Fruit fly (Drosophila melanogaster) whole organism, embryonic: ENCODE data around the gene CG8837.

ENCODE experiments used
- Atf6 ChIP-seq: fragments of 200-800 bp; sonication (Bioruptor generic); IDR thresholded peaks from 2 replicates; pipeline ENCODE4 v1.3.6; 2022; ENCODE audit warnings: missing biosample characterization, missing genetic modification characterization
- B-H2 ChIP-seq: fragments of 200-800 bp; sonication (Bioruptor generic); optimal IDR thresholded peaks from 2 replicates; lab custom pipeline; 2018; ENCODE audit warnings: missing biosample characterization, mild to moderate bottlenecking, missing genetic modification characterization
- BEAF-32 ChIP-seq: fragments of 200-800 bp; sonication (Bioruptor generic); optimal IDR thresholded peaks from 3 replicates; lab custom pipeline; 2017; ENCODE audit warnings: missing biosample characterization, missing genetic modification characterization, mild to moderate bottlenecking, moderate library complexity, missing genetic modification reagents
- CG10209 ChIP-seq: fragments of 200-800 bp; sonication (Bioruptor generic); optimal IDR thresholded peaks from 3 replicates; lab custom pipeline; 2017; ENCODE audit warnings: missing biosample characterization, mild to moderate bottlenecking, missing genetic modification characterization, missing genetic modification reagents
- CG10565 ChIP-seq: fragments of 200-800 bp; sonication (Bioruptor generic); optimal IDR thresholded peaks from 3 replicates; lab custom pipeline; 2016; ENCODE audit warnings: missing biosample characterization, mild to moderate bottlenecking, missing genetic modification characterization
- CG11695 ChIP-seq: fragments of 200-800 bp; sonication (Bioruptor generic); IDR thresholded peaks from 3 replicates; pipeline ENCODE4 v1.3.6; 2022; ENCODE audit warnings: missing biosample characterization, missing genetic modification characterization
- CG14441 ChIP-seq: fragments of 200-800 bp; sonication (Bioruptor generic); IDR thresholded peaks from 2 replicates; pipeline ENCODE4 v1.3.6; 2022; ENCODE audit warnings: missing biosample characterization, missing genetic modification characterization
- CG16779 ChIP-seq: fragments of 200-800 bp; sonication (Bioruptor generic); IDR thresholded peaks from 2 replicates; pipeline ENCODE4 v1.3.6; 2022; ENCODE audit warnings: missing biosample characterization, missing genetic modification characterization
- CG16863 ChIP-seq: fragments of 200-800 bp; sonication (Bioruptor generic); optimal IDR thresholded peaks from 3 replicates; lab custom pipeline; 2016; ENCODE audit warnings: missing biosample characterization, missing genetic modification characterization
- CG17186 ChIP-seq: fragments of 200-800 bp; sonication (Bioruptor generic); optimal IDR thresholded peaks from 3 replicates; lab custom pipeline; 2017; ENCODE audit warnings: missing biosample characterization, missing genetic modification reagents, missing genetic modification characterization
- CG1792 ChIP-seq: fragments of 200-800 bp; sonication (Bioruptor generic); optimal IDR thresholded peaks from 2 replicates; lab custom pipeline; 2016; ENCODE audit warnings: missing biosample characterization, missing genetic modification characterization
- CG2129 ChIP-seq: fragments of 200-800 bp; sonication (Bioruptor generic); IDR thresholded peaks from 2 replicates; pipeline ENCODE4 v1.3.6; 2022; ENCODE audit warnings: missing biosample characterization, missing genetic modification characterization; ENCODE audit not compliant: partially characterized antibody
- CG30020 ChIP-seq: fragments of 200-800 bp; optimal IDR thresholded peaks from 2 replicates; lab custom pipeline; 2019; ENCODE audit warnings: missing biosample characterization, mild to moderate bottlenecking, missing genetic modification characterization, moderate library complexity
- CG3847 ChIP-seq: fragments of 200-800 bp; sonication (Bioruptor generic); IDR thresholded peaks from 2 replicates; pipeline ENCODE4 v1.3.6; 2022; ENCODE audit warnings: missing biosample characterization, missing genetic modification characterization
- CG4707 ChIP-seq: fragments of 200-800 bp; sonication (Bioruptor generic); optimal IDR thresholded peaks from 2 replicates; lab custom pipeline; 2018; ENCODE audit warnings: missing biosample characterization, mild to moderate bottlenecking, missing genetic modification characterization, moderate library complexity
- CG5180 ChIP-seq: fragments of 200-800 bp; sonication (Bioruptor generic); optimal IDR thresholded peaks from 3 replicates; lab custom pipeline; 2017; ENCODE audit warnings: missing biosample characterization, missing genetic modification characterization, mild to moderate bottlenecking, moderate library complexity, missing genetic modification reagents
- CG8388 ChIP-seq: fragments of 200-800 bp; sonication (Bioruptor generic); optimal IDR thresholded peaks from 2 replicates; lab custom pipeline; 2019; ENCODE audit warnings: missing biosample characterization, mild to moderate bottlenecking, missing genetic modification characterization, moderate library complexity
- Doc3 ChIP-seq: fragments of 200-800 bp; sonication (Bioruptor generic); IDR thresholded peaks from 3 replicates; pipeline ENCODE4 v1.3.6; 2022; ENCODE audit warnings: missing biosample characterization, missing genetic modification characterization; ENCODE audit not compliant: partially characterized antibody
- Fer1 ChIP-seq: fragments of 200-800 bp; sonication (Bioruptor generic); optimal IDR thresholded peaks from 2 replicates; lab custom pipeline; 2017; ENCODE audit warnings: missing biosample characterization, mild to moderate bottlenecking, missing genetic modification characterization
- HmgZ ChIP-seq: fragments of 200-800 bp; sonication (Bioruptor generic); optimal IDR thresholded peaks from 2 replicates; lab custom pipeline; 2018; ENCODE audit warnings: missing biosample characterization, mild to moderate bottlenecking, missing genetic modification characterization
- Hsf ChIP-seq: fragments of 200-800 bp; sonication (Bioruptor generic); optimal IDR thresholded peaks from 3 replicates; lab custom pipeline; 2016; ENCODE audit warnings: missing biosample characterization, missing genetic modification characterization
- MESR4 ChIP-seq: fragments of 200-800 bp; sonication (Bioruptor generic); optimal IDR thresholded peaks from 2 replicates; lab custom pipeline; 2018; ENCODE audit warnings: missing biosample characterization, mild to moderate bottlenecking, missing genetic modification characterization, moderate library complexity
- Myb ChIP-seq: fragments of 200-800 bp; sonication (Bioruptor generic); optimal IDR thresholded peaks from 2 replicates; lab custom pipeline; 2016; ENCODE audit warnings: missing biosample characterization, missing genetic modification characterization
- Neu2 ChIP-seq: fragments of 200-800 bp; sonication (Bioruptor generic); optimal IDR thresholded peaks from 3 replicates; lab custom pipeline; 2016; ENCODE audit warnings: missing biosample characterization, missing genetic modification characterization, borderline replicate concordance
- NfI ChIP-seq: fragments of 200-800 bp; sonication (Bioruptor generic); optimal IDR thresholded peaks from 3 replicates; lab custom pipeline; 2018; ENCODE audit warnings: missing biosample characterization, mild to moderate bottlenecking, missing genetic modification characterization, moderate library complexity
- Poxn ChIP-seq: fragments of 200-800 bp; sonication (Bioruptor generic); IDR thresholded peaks from 2 replicates; pipeline ENCODE4 v1.3.6; 2022; ENCODE audit warnings: missing biosample characterization, missing genetic modification characterization
- Rx ChIP-seq: fragments of 200-800 bp; sonication (Bioruptor generic); IDR thresholded peaks from 2 replicates; pipeline ENCODE4 v1.3.6; 2022; ENCODE audit warnings: missing biosample characterization, missing genetic modification characterization
- TFAM ChIP-seq: fragments of 200-800 bp; sonication (Bioruptor generic); optimal IDR thresholded peaks from 2 replicates; lab custom pipeline; 2017; ENCODE audit warnings: missing biosample characterization, missing genetic modification characterization, inconsistent platforms
- Vsx1 ChIP-seq: fragments of 200-800 bp; sonication (Bioruptor generic); optimal IDR thresholded peaks from 2 replicates; lab custom pipeline; 2017; ENCODE audit warnings: missing biosample characterization, mild to moderate bottlenecking, missing genetic modification characterization, missing genetic modification reagents
- Xrp1 ChIP-seq: fragments of 200-800 bp; sonication (Bioruptor generic); IDR thresholded peaks from 2 replicates; pipeline ENCODE4 v1.3.6; 2022; ENCODE audit warnings: missing biosample characterization, missing genetic modification characterization
- bcd ChIP-seq: fragments of 200-800 bp; sonication (Bioruptor generic); optimal IDR thresholded peaks from 2 replicates; lab custom pipeline; 2017; ENCODE audit warnings: missing biosample characterization, mild to moderate bottlenecking, missing genetic modification characterization
- cas ChIP-seq: fragments of 200-800 bp; sonication (Bioruptor generic); IDR thresholded peaks from 2 replicates; pipeline ENCODE4 v1.3.6; 2022; ENCODE audit warnings: missing biosample characterization, missing genetic modification characterization
- chm ChIP-seq: fragments of 200-800 bp; sonication (Bioruptor generic); IDR thresholded peaks from 2 replicates; pipeline ENCODE4 v1.3.6; 2022; ENCODE audit warnings: missing biosample characterization, missing genetic modification characterization
- cwo ChIP-seq: fragments of 200-800 bp; sonication (Bioruptor generic); optimal IDR thresholded peaks from 3 replicates; lab custom pipeline; 2017; ENCODE audit warnings: missing biosample characterization, missing genetic modification characterization, mild to moderate bottlenecking, moderate library complexity, missing genetic modification reagents
- disco-r ChIP-seq: fragments of 200-800 bp; sonication (Bioruptor generic); optimal IDR thresholded peaks from 2 replicates; lab custom pipeline; 2016; ENCODE audit warnings: missing biosample characterization, missing genetic modification characterization
- dysf ChIP-seq: fragments of 200-800 bp; sonication (Bioruptor generic); IDR thresholded peaks from 3 replicates; pipeline ENCODE4 v1.3.6; 2022; ENCODE audit warnings: missing biosample characterization, missing genetic modification characterization
- ftz-f1 ChIP-seq: fragments of 200-800 bp; sonication (Bioruptor generic); optimal IDR thresholded peaks from 2 replicates; lab custom pipeline; 2016; ENCODE audit warnings: missing biosample characterization, missing genetic modification characterization
- gfzf ChIP-seq: fragments of 200-800 bp; sonication (Bioruptor generic); optimal IDR thresholded peaks from 2 replicates; lab custom pipeline; 2016; ENCODE audit warnings: missing biosample characterization, mild to moderate bottlenecking, missing genetic modification characterization, moderate library complexity
- hkb ChIP-seq, 2 experiments: fragments of 200-800 bp in 1 of 2; fragments of >200 bp in 1 of 2; sonication (Bioruptor generic) in 1 of 2; IDR thresholded peaks in 1 of 2; optimal IDR thresholded peaks in 1 of 2; 2 replicates each; pipeline versions ENCODE4 v1.3.6 to Lab custom; 2017 to 2022; ENCODE audit warnings: missing biosample characterization in 1 of 2, missing genetic modification characterization in 1 of 2
- hth ChIP-seq: fragments of >200 bp; optimal IDR thresholded peaks from 2 replicates; lab custom pipeline; 2017; ENCODE audit warnings: inconsistent platforms
- nau ChIP-seq: fragments of 200-800 bp; sonication (Bioruptor generic); optimal IDR thresholded peaks from 3 replicates; lab custom pipeline; 2017; ENCODE audit warnings: missing biosample characterization, mild to moderate bottlenecking, missing genetic modification characterization, missing genetic modification reagents
- nmo ChIP-seq: fragments of 200-800 bp; sonication (Bioruptor generic); optimal IDR thresholded peaks from 2 replicates; lab custom pipeline; 2018; ENCODE audit warnings: missing biosample characterization, mild to moderate bottlenecking, missing genetic modification characterization, moderate library complexity
- odd ChIP-seq: fragments of 200-800 bp; sonication (Bioruptor generic); optimal IDR thresholded peaks from 2 replicates; lab custom pipeline; 2017; ENCODE audit warnings: missing biosample characterization, mild to moderate bottlenecking, missing genetic modification characterization
- org-1 ChIP-seq: fragments of 200-800 bp; sonication (Bioruptor generic); optimal IDR thresholded peaks from 2 replicates; lab custom pipeline; 2017; ENCODE audit warnings: missing biosample characterization, missing genetic modification characterization
- schlank ChIP-seq: fragments of 200-800 bp; sonication (Bioruptor generic); optimal IDR thresholded peaks from 2 replicates; lab custom pipeline; 2018; ENCODE audit warnings: missing biosample characterization, mild to moderate bottlenecking, missing genetic modification characterization
- tap ChIP-seq: fragments of 200-800 bp; optimal IDR thresholded peaks from 3 replicates; lab custom pipeline; 2019; ENCODE audit warnings: missing biosample characterization, mild to moderate bottlenecking, missing genetic modification characterization, moderate library complexity
- toy ChIP-seq: fragments of 200-800 bp; sonication (Bioruptor generic); IDR thresholded peaks from 2 replicates; pipeline ENCODE4 v1.3.6; 2022; ENCODE audit warnings: missing biosample characterization, missing genetic modification characterization
- usp ChIP-seq: fragments of >200 bp; optimal IDR thresholded peaks from 2 replicates; lab custom pipeline; 2017; ENCODE audit warnings: missing biosample characterization, missing genetic modification characterization
- wdn ChIP-seq: fragments of 200-800 bp; sonication (Bioruptor generic); IDR thresholded peaks from 2 replicates; pipeline ENCODE4 v1.3.6; 2022; ENCODE audit warnings: missing biosample characterization, missing genetic modification characterization
- zen2 ChIP-seq: fragments of 200-800 bp; sonication (Bioruptor generic); IDR thresholded peaks from 3 replicates; pipeline ENCODE4 v1.3.6; 2022; ENCODE audit warnings: missing biosample characterization, missing genetic modification characterization; ENCODE audit not compliant: partially characterized antibody
- zfh2 ChIP-seq: fragments of 200-800 bp; sonication (Bioruptor generic); optimal IDR thresholded peaks from 2 replicates; lab custom pipeline; 2016; ENCODE audit warnings: missing biosample characterization, missing genetic modification characterization

Gene CG8837

dm6 chr2L:3280484-3280993 is 39.5 kb upstream of the CG8837 start, which contains the start of gene OtopLb (continued):
- TF ChIP-seq CG8388 (GFP tag; lab: Kevin White, UChicago) (no peak), disco-r (GFP tag; lab: Kevin White, UChicago) (no peak), Xrp1 (GFP tag; lab: Robert Waterston, UW) (no peak), CG10209 (GFP tag; lab: Kevin White, UChicago) (peak; percentile 22), CG11695 (GFP tag; lab: Robert Waterston, UW) (no peak), Hsf (GFP tag; lab: Kevin White, UChicago) (no peak), hth (lab: Kevin White, UChicago) (no peak), Neu2 (GFP tag; lab: Kevin White, UChicago) (no peak), B-H2 (GFP tag; lab: Kevin White, UChicago) (peak; percentile 43), Atf6 (GFP tag; lab: Robert Waterston, UW) (no peak), nmo (GFP tag; lab: Kevin White, UChicago) (no peak), HmgZ (tag; lab: Kevin White, UChicago) (no peak), BEAF-32 (no peak), cwo (GFP tag; lab: Kevin White, UChicago) (peak; percentile 41), CG16779 (GFP tag; lab: Robert Waterston, UW) (no peak), Doc3 (no peak), CG1792 (GFP tag; lab: Kevin White, UChicago) (no peak), Vsx1 (GFP tag; lab: Kevin White, UChicago) (peak; percentile 53), CG10565 (no peak), hkb (optimal IDR thresholded peaks at IDR 0.05; lab: Kevin White, UChicago) (no peak), hkb (GFP tag; IDR thresholded peaks at IDR 0.05; lab: Robert Waterston, UW) (no peak), chm (GFP tag; lab: Robert Waterston, UW) (no peak), CG3847 (GFP tag; lab: Robert Waterston, UW) (no peak), nau (peak; percentile 31), ftz-f1 (GFP tag; lab: Kevin White, UChicago) (no peak), usp (no peak), gfzf (no peak), CG2129 (GFP tag; lab: Robert Waterston, UW) (no peak), cas (GFP tag; lab: Robert Waterston, UW) (no peak), wdn (GFP tag; lab: Robert Waterston, UW) (no peak), dysf (GFP tag; lab: Robert Waterston, UW) (no peak), Rx (GFP tag; lab: Robert Waterston, UW) (no peak), bcd (no peak), schlank (tag; lab: Kevin White, UChicago) (peak; percentile 45), TFAM (GFP tag; lab: Kevin White, UChicago) (no peak), CG4707 (GFP tag; lab: Kevin White, UChicago) (peak; percentile 15), odd (GFP tag; lab: Kevin White, UChicago) (peak; percentile 54), tap (tag; lab: Kevin White, UChicago) (peak; percentile 1), zfh2 (GFP tag; lab: Kevin White, UChicago) (no peak), CG30020 (tag; lab: Kevin White, UChicago) (no peak), CG14441 (GFP tag; lab: Robert Waterston, UW) (no peak), org-1 (GFP tag; lab: Kevin White, UChicago) (peak; percentile 18), CG17186 (no peak), CG5180 (GFP tag; lab: Kevin White, UChicago) (peak; percentile 45), CG16863 (no peak), toy (GFP tag; lab: Robert Waterston, UW) (no peak), Poxn (GFP tag; lab: Robert Waterston, UW) (no peak), MESR4 (GFP tag; lab: Kevin White, UChicago) (no peak), zen2 (GFP tag; lab: Robert Waterston, UW) (no peak), NfI (GFP tag; lab: Kevin White, UChicago) (no peak), Fer1 (GFP tag; lab: Kevin White, UChicago) (no peak), Myb (GFP tag; lab: Kevin White, UChicago) (no peak)
